Worm (Caenorhabditis elegans) whole organism, L2 larva: Measurements from ENCODE around the gene R12G8.1.

Source experiments
- ZK546.5 ChIP-seq: sonication (generic microtip); optimal IDR thresholded peaks from 2 replicates; lab custom pipeline; 2017; ENCODE audit warnings: missing biosample characterization, missing genetic modification characterization
- ceh-16 ChIP-seq: fragments of 150-350 bp; optimal IDR thresholded peaks from 2 replicates; lab custom pipeline; 2014; ENCODE audit warnings: missing biosample characterization, missing genetic modification characterization
- crh-2 ChIP-seq: sonication (generic microtip); optimal IDR thresholded peaks from 2 replicates; lab custom pipeline; 2017; ENCODE audit warnings: missing biosample characterization, missing genetic modification characterization
- elt-1 ChIP-seq: fragments of 150-350 bp; optimal IDR thresholded peaks from 2 replicates; lab custom pipeline; 2014; ENCODE audit warnings: missing biosample characterization, missing genetic modification characterization
- lin-39 ChIP-seq: fragments of 150-350 bp; optimal IDR thresholded peaks from 2 replicates; lab custom pipeline; 2014; ENCODE audit warnings: missing biosample characterization, missing genetic modification reagents, missing genetic modification characterization
- mbf-1 ChIP-seq: sonication (generic microtip); optimal IDR thresholded peaks from 2 replicates; lab custom pipeline; 2017; ENCODE audit warnings: missing biosample characterization, missing genetic modification characterization
- nhr-129 ChIP-seq: fragments of 150-350 bp; optimal IDR thresholded peaks from 2 replicates; lab custom pipeline; 2014; ENCODE audit warnings: missing biosample characterization, missing genetic modification characterization
- sem-4 ChIP-seq: fragments of 150-350 bp; optimal IDR thresholded peaks from 2 replicates; lab custom pipeline; 2014; ENCODE audit warnings: missing biosample characterization, missing genetic modification reagents, missing genetic modification characterization
- snpc-4 ChIP-seq: fragments of 150-350 bp; optimal IDR thresholded peaks from 2 replicates; lab custom pipeline; 2014; ENCODE audit warnings: missing biosample characterization, missing genetic modification characterization
- zag-1 ChIP-seq: fragments of 150-350 bp; optimal IDR thresholded peaks from 2 replicates; lab custom pipeline; 2014; ENCODE audit warnings: missing biosample characterization, missing genetic modification characterization
- ztf-1 ChIP-seq: fragments of 200-800 bp; sonication (Bioruptor generic); conservative IDR thresholded peaks from 2 replicates; pipeline ENCODE4 v1.3.6; 2022; ENCODE audit warnings: missing genetic modification characterization, missing compliant biosample characterization

ce11 chrV:17773108-17773507 is 24.1 kb upstream of the R12G8.1 start, which contains the start of gene sre-21:
- TF ChIP-seq zag-1 (tag; lab: Kevin White, UChicago) (no peak), ztf-1 (GFP tag; lab: Robert Waterston, UW) (no peak), elt-1 (tag; lab: Kevin White, UChicago) (no peak), nhr-129 (tag; lab: Kevin White, UChicago) (no peak), lin-39 (tag; lab: Kevin White, UChicago) (no peak), ceh-16 (tag; lab: Kevin White, UChicago) (no peak), ZK546.5 (tag; lab: Kevin White, UChicago) (no peak), sem-4 (tag; lab: Kevin White, UChicago) (no peak), crh-2 (tag; lab: Kevin White, UChicago) (no peak), mbf-1 (no peak), snpc-4 (tag; lab: Kevin White, UChicago) (no peak)
